Worm (Caenorhabditis elegans): Measurements from ENCODE around the gene osg-1.

Gene osg-1

DNA sequence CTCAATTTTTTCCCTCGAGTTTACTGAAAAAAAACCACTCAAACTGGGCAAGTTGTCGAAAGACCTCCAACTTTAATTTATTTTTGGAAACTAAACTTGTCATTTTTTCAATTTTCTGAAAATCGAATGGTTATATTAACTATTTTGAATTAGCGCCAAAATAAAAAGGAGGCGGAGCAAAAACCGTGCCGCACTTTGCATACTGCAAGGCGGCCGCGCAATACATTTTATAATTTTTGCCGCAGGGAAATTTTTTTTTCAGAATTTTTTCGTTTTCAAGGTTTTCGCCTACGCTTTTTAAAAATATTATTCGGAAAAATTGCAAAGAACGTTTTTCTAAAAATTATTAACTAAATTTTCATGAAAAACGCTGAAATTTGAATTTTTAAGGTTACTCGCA lies 16.3 kb downstream of the osg-1 start:
- TF ChIP-seq ham-2 (GFP tag; optimal IDR thresholded peaks at IDR 0.05) = no peak
- TF ChIP-seq sptf-1 (tag; optimal IDR thresholded peaks at IDR 0.05) = no peak
- TF ChIP-seq elt-1 (tag; optimal IDR thresholded peaks at IDR 0.05; ENCODE audit: borderline replicate concordance, insufficient read depth) = no peak
- no peak for TF ChIP-seq sem-2 (GFP tag; optimal IDR thresholded peaks at IDR 0.05)
- TF ChIP-seq mab-5 (tag; optimal IDR thresholded peaks at IDR 0.05) = no peak
- TF ChIP-seq lin-13 (tag; optimal IDR thresholded peaks at IDR 0.05) = no peak
- no peak for TF ChIP-seq nhr-28 (tag; optimal IDR thresholded peaks at IDR 0.05)
- no peak for TF ChIP-seq unc-120 (tag; optimal IDR thresholded peaks at IDR 0.05; ENCODE audit: poor library complexity, severe bottlenecking)
- TF ChIP-seq unc-39 (tag; optimal IDR thresholded peaks at IDR 0.05) = no peak
- no peak for TF ChIP-seq lsy-2 (tag; optimal IDR thresholded peaks at IDR 0.05)
- no peak for TF ChIP-seq drap-1 (GFP tag; optimal IDR thresholded peaks at IDR 0.05)
- TF ChIP-seq mep-1 (tag; optimal IDR thresholded peaks at IDR 0.05) = no peak
- TF ChIP-seq pha-4 (tag; optimal IDR thresholded peaks at IDR 0.05) = no peak

DNA sequence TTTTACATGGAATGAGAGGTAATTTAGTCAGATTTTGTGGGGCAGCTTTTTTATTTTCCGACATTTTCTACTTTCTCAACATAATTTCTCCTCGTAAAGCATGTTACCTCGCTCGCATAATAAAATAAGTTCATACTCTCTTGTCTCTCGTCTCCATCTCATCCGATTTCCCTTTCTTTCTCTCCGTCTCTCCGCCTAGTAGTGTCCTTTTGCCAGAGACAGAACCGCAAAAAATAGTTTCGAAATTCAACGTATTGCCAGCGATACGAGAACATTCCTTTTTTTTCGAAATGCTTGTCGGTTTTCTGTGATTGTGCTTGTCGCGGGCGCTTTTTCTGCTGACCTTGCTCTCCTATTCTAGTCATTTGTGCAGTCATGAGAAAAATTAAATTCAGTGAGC lies 16.8 kb downstream of the osg-1 start:
- TF ChIP-seq ceh-83 (GFP tag; optimal IDR thresholded peaks at IDR 0.05) (no peak), ztf-11 (tag; optimal IDR thresholded peaks at IDR 0.05) (no peak), bed-3 (GFP tag; optimal IDR thresholded peaks at IDR 0.05) (no peak), ces-1 (GFP tag; optimal IDR thresholded peaks at IDR 0.05) (peak; percentile 86), nhr-12 (tag; optimal IDR thresholded peaks at IDR 0.05) (no peak), lin-32 (GFP tag; optimal IDR thresholded peaks at IDR 0.05) (no peak), mls-2 (tag; optimal IDR thresholded peaks at IDR 0.05) (no peak), unc-120 (tag; optimal IDR thresholded peaks at IDR 0.05; ENCODE audit: poor library complexity, severe bottlenecking) (peak; percentile 23), ham-2 (GFP tag; optimal IDR thresholded peaks at IDR 0.05) (no peak), nhr-28 (tag; optimal IDR thresholded peaks at IDR 0.05) (no peak), cnd-1 (tag; optimal IDR thresholded peaks at IDR 0.05) (no peak), unc-62 (GFP tag; optimal IDR thresholded peaks at IDR 0.05) (peak; percentile 2), elt-3 (tag; optimal IDR thresholded peaks at IDR 0.05) (peak; percentile 26), pha-4 (tag; optimal IDR thresholded peaks at IDR 0.05) (no peak)

DNA sequence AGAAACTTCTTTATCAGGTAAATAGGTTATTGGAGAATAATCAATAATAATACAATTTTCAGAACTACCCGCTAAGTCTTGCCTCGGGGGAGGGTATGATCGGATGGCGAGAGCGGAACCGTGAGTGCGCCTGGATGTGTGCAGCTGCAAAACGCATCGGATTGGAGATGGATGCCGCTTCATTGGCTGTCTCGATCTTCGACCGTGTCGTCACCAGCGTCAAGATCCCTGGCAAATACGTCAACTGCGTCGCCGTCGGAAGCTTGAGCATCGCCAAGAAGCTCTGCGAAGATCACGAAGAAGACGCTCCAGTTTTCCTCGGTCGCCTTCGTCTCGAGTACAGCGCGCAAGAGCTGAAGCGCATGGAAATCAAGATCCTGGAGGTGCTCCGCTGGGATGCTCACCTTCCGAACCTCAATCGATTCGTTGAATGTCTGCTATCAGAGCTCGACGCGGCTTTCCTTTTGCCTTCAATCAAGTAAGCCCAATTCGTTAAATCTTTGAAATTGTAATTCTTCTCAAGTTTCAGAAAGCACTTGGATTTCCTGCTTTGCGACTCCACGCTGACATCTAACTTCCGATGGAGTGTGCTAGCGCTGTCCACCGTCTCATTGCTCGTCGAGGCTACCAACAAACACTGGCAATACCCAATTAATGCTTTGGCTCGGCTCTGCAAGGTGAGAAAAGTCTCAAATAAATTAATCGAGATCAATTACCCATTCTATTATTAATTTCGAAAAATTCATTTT lies 17.5 kb downstream of the osg-1 start:
- TF ChIP-seq mep-1 (tag; optimal IDR thresholded peaks at IDR 0.05) = no peak
- no peak for TF ChIP-seq bed-3 (GFP tag; optimal IDR thresholded peaks at IDR 0.05)
- TF ChIP-seq zip-8 (tag; optimal IDR thresholded peaks at IDR 0.05) = no peak
- TF ChIP-seq snpc-4 (tag; optimal IDR thresholded peaks at IDR 0.05) = no peak
- no peak for TF ChIP-seq blmp-1 (tag; optimal IDR thresholded peaks at IDR 0.05)
- TF ChIP-seq ham-2 (GFP tag; optimal IDR thresholded peaks at IDR 0.05) = no peak
- no peak for TF ChIP-seq unc-120 (tag; optimal IDR thresholded peaks at IDR 0.05; ENCODE audit: poor library complexity, severe bottlenecking)
- TF ChIP-seq tbx-8 (GFP tag; optimal IDR thresholded peaks at IDR 0.05) = no peak
- TF ChIP-seq ztf-11 (tag; optimal IDR thresholded peaks at IDR 0.05) = no peak
- no peak for TF ChIP-seq M03D4.4 (tag; optimal IDR thresholded peaks at IDR 0.05)
- no peak for TF ChIP-seq ces-1 (GFP tag; optimal IDR thresholded peaks at IDR 0.05)
- TF ChIP-seq nhr-12 (tag; optimal IDR thresholded peaks at IDR 0.05) = no peak
- no peak for TF ChIP-seq sem-2 (GFP tag; optimal IDR thresholded peaks at IDR 0.05)
- no peak for TF ChIP-seq nhr-76 (tag; optimal IDR thresholded peaks at IDR 0.05)
- TF ChIP-seq mab-5 (tag; optimal IDR thresholded peaks at IDR 0.05) = no peak
- no peak for TF ChIP-seq lin-32 (GFP tag; optimal IDR thresholded peaks at IDR 0.05)
- TF ChIP-seq elt-1 (tag; optimal IDR thresholded peaks at IDR 0.05; ENCODE audit: borderline replicate concordance, insufficient read depth) = no peak

DNA sequence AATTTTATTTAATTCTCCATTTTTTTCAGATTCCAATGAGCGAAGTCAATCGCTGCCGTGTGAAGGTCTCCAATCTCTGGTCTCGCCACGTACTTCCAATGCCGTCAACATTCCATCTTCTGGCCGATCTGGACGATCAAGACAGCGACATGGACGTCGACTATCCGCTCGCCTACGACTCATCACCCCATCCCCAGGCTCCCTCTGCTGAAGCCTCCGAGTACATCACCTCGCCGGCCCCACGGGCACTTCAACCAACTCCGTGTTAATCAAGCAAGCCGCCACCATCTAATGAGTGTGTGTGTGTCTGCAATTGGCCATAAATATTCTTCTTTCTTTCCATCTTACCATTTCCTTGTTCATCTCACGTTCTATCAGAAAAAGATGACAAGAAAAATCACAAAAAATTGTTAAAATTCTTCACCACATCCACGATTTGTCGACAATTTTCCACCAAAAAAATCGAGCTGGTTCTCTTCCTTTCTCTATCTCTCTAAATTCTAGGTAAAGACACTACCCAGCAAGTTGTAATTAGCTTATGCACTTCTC lies 18.2 kb downstream of the osg-1 start:
- TF ChIP-seq nhr-12 (tag; optimal IDR thresholded peaks at IDR 0.05) = no peak
- TF ChIP-seq lsy-2 (tag; optimal IDR thresholded peaks at IDR 0.05) = no peak
- TF ChIP-seq elt-1 (tag; optimal IDR thresholded peaks at IDR 0.05; ENCODE audit: borderline replicate concordance, insufficient read depth) = no peak
- no peak for TF ChIP-seq ceh-39 (tag; optimal IDR thresholded peaks at IDR 0.05)
- TF ChIP-seq zip-8 (tag; optimal IDR thresholded peaks at IDR 0.05) = no peak
- TF ChIP-seq lin-13 (tag; optimal IDR thresholded peaks at IDR 0.05) = no peak
- TF ChIP-seq ztf-11 (tag; optimal IDR thresholded peaks at IDR 0.05) = no peak
- TF ChIP-seq bed-3 (GFP tag; optimal IDR thresholded peaks at IDR 0.05) = no peak
- TF ChIP-seq snpc-4 (tag; optimal IDR thresholded peaks at IDR 0.05) = no peak
- no peak for TF ChIP-seq mab-5 (tag; optimal IDR thresholded peaks at IDR 0.05)
- no peak for TF ChIP-seq M03D4.4 (tag; optimal IDR thresholded peaks at IDR 0.05)
